Worm (Caenorhabditis elegans): ENCODE data around the gene fbxa-169.

Gene fbxa-169

ce11 chrII:13664993-13665680, 16.8 kb downstream of the fbxa-169 start:
- TF ChIP-seq nhr-237 (tag; optimal IDR thresholded peaks at IDR 0.05) (no peak), elt-3 (tag; optimal IDR thresholded peaks at IDR 0.05) (peak in 1 of 3 experiments; percentile 62), ZK546.5 (tag; optimal IDR thresholded peaks at IDR 0.05) (no peak), nfya-1 (tag; optimal IDR thresholded peaks at IDR 0.05; ENCODE audit: insufficient read depth) (peak; percentile 27), lin-39 (tag; optimal IDR thresholded peaks at IDR 0.05) (no peak), unc-62 (GFP tag; optimal IDR thresholded peaks at IDR 0.05) (no peak), egl-27 (tag; optimal IDR thresholded peaks at IDR 0.05) (no peak), nhr-11 (tag; optimal IDR thresholded peaks at IDR 0.05) (no peak), nhr-76 (tag; optimal IDR thresholded peaks at IDR 0.05) (peak; percentile 9), unc-39 (tag; optimal IDR thresholded peaks at IDR 0.05) (no peak), sea-2 (GFP tag; optimal IDR thresholded peaks at IDR 0.05) (no peak), ceh-9 (tag; optimal IDR thresholded peaks at IDR 0.05) (no peak), ceh-82 (tag; optimal IDR thresholded peaks at IDR 0.05) (no peak), nhr-12 (tag; optimal IDR thresholded peaks at IDR 0.05) (no peak), jun-1 (tag; optimal IDR thresholded peaks at IDR 0.05) (peak; percentile 74), pqm-1 (tag; optimal IDR thresholded peaks at IDR 0.05) (peak; percentile 93), mml-1 (tag; optimal IDR thresholded peaks at IDR 0.05) (no peak), zag-1 (tag; optimal IDR thresholded peaks at IDR 0.05) (no peak), elt-2 (tag; optimal IDR thresholded peaks at IDR 0.05) (peak; percentile 98), pha-4 (tag; optimal IDR thresholded peaks at IDR 0.05) (peak; percentile 33), ztf-4 (tag; optimal IDR thresholded peaks at IDR 0.05) (no peak), egl-5 (tag; optimal IDR thresholded peaks at IDR 0.05) (no peak), snpc-4 (tag; optimal IDR thresholded peaks at IDR 0.05) (no peak)

- TF ChIP-seq nhr-77 (tag; optimal IDR thresholded peaks at IDR 0.05) (no peak), ceh-82 (tag; optimal IDR thresholded peaks at IDR 0.05) (no peak), nhr-43 (tag; optimal IDR thresholded peaks at IDR 0.05; ENCODE audit: poor library complexity, severe bottlenecking) (peak; percentile 27), nhr-237 (tag; optimal IDR thresholded peaks at IDR 0.05) (no peak), egl-27 (tag; optimal IDR thresholded peaks at IDR 0.05) (no peak), daf-12 (tag; optimal IDR thresholded peaks at IDR 0.05) (no peak), ZK546.5 (tag; optimal IDR thresholded peaks at IDR 0.05) (no peak), unc-62 (GFP tag; optimal IDR thresholded peaks at IDR 0.05) (no peak), R02D3.7 (tag; optimal IDR thresholded peaks at IDR 0.05) (no peak), lsy-12 (tag; optimal IDR thresholded peaks at IDR 0.05) (peak; percentile 9), eor-1 (tag; optimal IDR thresholded peaks at IDR 0.05) (no peak), elt-3 (tag; optimal IDR thresholded peaks at IDR 0.05) (no peak), nhr-12 (tag; optimal IDR thresholded peaks at IDR 0.05) (no peak), nfya-1 (tag; optimal IDR thresholded peaks at IDR 0.05; ENCODE audit: insufficient read depth) (peak; percentile 44), nhr-11 (tag; optimal IDR thresholded peaks at IDR 0.05) (no peak), pha-4 (tag; optimal IDR thresholded peaks at IDR 0.05) (no peak), elt-2 (tag; optimal IDR thresholded peaks at IDR 0.05) (peak; percentile 79), nhr-23 (tag; optimal IDR thresholded peaks at IDR 0.05) (no peak), nhr-67 (tag; optimal IDR thresholded peaks at IDR 0.05) (no peak), ama-1 (optimal IDR thresholded peaks at IDR 0.05) (peak; percentile 93), mdl-1 (tag; optimal IDR thresholded peaks at IDR 0.05) (no peak), fkh-2 (tag; optimal IDR thresholded peaks at IDR 0.05) (no peak), nhr-28 (tag; optimal IDR thresholded peaks at IDR 0.05) (no peak), jun-1 (tag; optimal IDR thresholded peaks at IDR 0.05) (no peak), ceh-16 (tag; optimal IDR thresholded peaks at IDR 0.05) (no peak), fkh-10 (GFP tag; optimal IDR thresholded peaks at IDR 0.05) (no peak), ceh-28 (tag; optimal IDR thresholded peaks at IDR 0.05) (no peak), sea-2 (GFP tag; optimal IDR thresholded peaks at IDR 0.05) (no peak)
These were observed 20.6 kb downstream of the fbxa-169 start, which contains the start of gene C31C9.7 for ce11 chrII:13668844-13669441. C31C9.7 (plus strand) TSS chrII:13669104.

Measured in whole organism, L3 larva.